Worm (Caenorhabditis elegans): ENCODE data around the gene C25A6.1.

Gene C25A6.1

ce11 chrV:5425008-5425407 is 16.7 kb downstream of the C25A6.1 start (continued):
- TF ChIP-seq nhr-77 (tag; optimal IDR thresholded peaks at IDR 0.05) (no peak), nhr-20 (tag; optimal IDR thresholded peaks at IDR 0.05) (peak; percentile 94), mab-9 (GFP tag; IDR thresholded peaks at IDR 0.05) (no peak), unc-30 (tag; optimal IDR thresholded peaks at IDR 0.05) (no peak), dsc-1 (tag; optimal IDR thresholded peaks at IDR 0.05) (no peak), snu-23 (GFP tag; optimal IDR thresholded peaks at IDR 0.05) (peak; percentile 78), tlp-1 (tag; optimal IDR thresholded peaks at IDR 0.05) (peak; percentile 24), hlh-4 (tag; optimal IDR thresholded peaks at IDR 0.05) (no peak), C16A3.4 (tag; optimal IDR thresholded peaks at IDR 0.05) (peak; percentile 14), nhr-90 (tag; optimal IDR thresholded peaks at IDR 0.05; ENCODE audit: poor library complexity) (peak; percentile 78), efl-3 (GFP tag; optimal IDR thresholded peaks at IDR 0.05) (peak; percentile 93), nhr-71 (tag; optimal IDR thresholded peaks at IDR 0.05) (peak; percentile 85), nhr-237 (tag; optimal IDR thresholded peaks at IDR 0.05) (no peak), ceh-88 (GFP tag; IDR thresholded peaks at IDR 0.05) (no peak), fos-1 (tag; optimal IDR thresholded peaks at IDR 0.05) (no peak), elt-2 (tag; optimal IDR thresholded peaks at IDR 0.05) (peak; percentile 89), nhr-11 (tag; optimal IDR thresholded peaks at IDR 0.05) (no peak), skn-1 (tag; optimal IDR thresholded peaks at IDR 0.05) (no peak), mep-1 (tag; optimal IDR thresholded peaks at IDR 0.05) (peak; percentile 11), lin-39 (tag; optimal IDR thresholded peaks at IDR 0.05) (no peak), nhr-47 (tag; optimal IDR thresholded peaks at IDR 0.05) (peak; percentile 54), nhr-12 (tag; optimal IDR thresholded peaks at IDR 0.05) (no peak), lir-3 (tag; optimal IDR thresholded peaks at IDR 0.05; ENCODE audit: poor library complexity) (no peak), Y116A8C.19 (tag; optimal IDR thresholded peaks at IDR 0.05; ENCODE audit: borderline replicate concordance) (no peak), F16B12.6 (tag; optimal IDR thresholded peaks at IDR 0.05) (no peak), nhr-84 (tag; optimal IDR thresholded peaks at IDR 0.05) (no peak), ztf-11 (tag; optimal IDR thresholded peaks at IDR 0.05) (no peak), snpc-4 (tag; optimal IDR thresholded peaks at IDR 0.05) (no peak), hlh-17 (GFP tag; optimal IDR thresholded peaks at IDR 0.05; ENCODE audit: borderline replicate concordance) (no peak), nhr-28 (tag; optimal IDR thresholded peaks at IDR 0.05) (no peak), zip-4 (GFP tag; optimal IDR thresholded peaks at IDR 0.05) (no peak), aly-2 (tag; optimal IDR thresholded peaks at IDR 0.05) (no peak), ces-1 (GFP tag; optimal IDR thresholded peaks at IDR 0.05) (no peak), nhr-85 (tag) (peak; percentile 99)

ce11 chrV:5426337-5426736 is 18.0 kb downstream of the C25A6.1 start:
- no peak for TF ChIP-seq ceh-8 (GFP tag; optimal IDR thresholded peaks at IDR 0.05)
- peak; percentile 37 for TF ChIP-seq lin-14 (GFP tag; optimal IDR thresholded peaks at IDR 0.05)
- no peak for TF ChIP-seq efl-1 (optimal IDR thresholded peaks at IDR 0.05)
- TF ChIP-seq efl-1 (GFP tag; optimal IDR thresholded peaks at IDR 0.05 in 1 of 2), result peak in 1 of 2 experiments; percentile 49
- peak; percentile 15 for TF ChIP-seq nhr-71 (tag; optimal IDR thresholded peaks at IDR 0.05)
- peak; percentile 85 for TF ChIP-seq nhr-85 (tag)

- TF ChIP-seq nhr-85 (tag), result no peak
- no peak for TF ChIP-seq lin-35 (GFP tag; optimal IDR thresholded peaks at IDR 0.05)
- TF ChIP-seq irx-1 (tag; optimal IDR thresholded peaks at IDR 0.05), result no peak
- no peak for TF ChIP-seq elt-3 (tag; optimal IDR thresholded peaks at IDR 0.05)
- TF ChIP-seq nhr-28 (tag; optimal IDR thresholded peaks at IDR 0.05), result no peak
- no peak for TF ChIP-seq C34B4.2 (tag; optimal IDR thresholded peaks at IDR 0.05)
- no peak for TF ChIP-seq ztf-11 (tag; optimal IDR thresholded peaks at IDR 0.05)
- no peak for TF ChIP-seq zag-1 (tag; optimal IDR thresholded peaks at IDR 0.05)
- no peak for TF ChIP-seq mdl-1 (tag; optimal IDR thresholded peaks at IDR 0.05)
- TF ChIP-seq lin-39 (tag; optimal IDR thresholded peaks at IDR 0.05), result no peak
- TF ChIP-seq unc-62 (GFP tag; optimal IDR thresholded peaks at IDR 0.05), result no peak
- no peak for TF ChIP-seq F16B12.6 (tag; optimal IDR thresholded peaks at IDR 0.05)
- no peak for TF ChIP-seq elt-2 (tag; optimal IDR thresholded peaks at IDR 0.05)
- no peak for TF ChIP-seq fos-1 (tag; optimal IDR thresholded peaks at IDR 0.05)
- no peak for TF ChIP-seq aly-2 (tag; optimal IDR thresholded peaks at IDR 0.05)
- TF ChIP-seq aha-1 (tag; optimal IDR thresholded peaks at IDR 0.05), result no peak
- TF ChIP-seq lin-14 (GFP tag; optimal IDR thresholded peaks at IDR 0.05), result no peak
- TF ChIP-seq nhr-12 (tag; optimal IDR thresholded peaks at IDR 0.05), result no peak
Observed at ce11 chrV:5427860-5428259, 19.5 kb downstream of the C25A6.1 start, which contains the start of gene rhr-1. rhr-1 (plus strand) TSS chrV:5428160.
